Worm (Caenorhabditis elegans) whole organism, late embryonic: Measurements from ENCODE around the gene Y70C5B.2.
"Not testable (repeated sequence)": the region's sequence is repeated elsewhere in the genome, so short reads cannot be mapped to it uniquely, and the experiment has no call there.

Experiments
- ama-1 ChIP-seq: fragments of 150-350 bp; optimal IDR thresholded peaks from 2 replicates; lab custom pipeline; 2014
- elt-4 ChIP-seq: sonication (generic microtip); optimal IDR thresholded peaks from 2 replicates; lab custom pipeline; 2016; ENCODE audit warnings: missing genetic modification characterization, missing compliant biosample characterization
- fkh-10 ChIP-seq: fragments of 150-350 bp; optimal IDR thresholded peaks from 2 replicates; lab custom pipeline; 2014; ENCODE audit warnings: missing biosample characterization, missing genetic modification reagents, missing genetic modification characterization
- tbx-7 ChIP-seq: sonication (generic microtip); optimal IDR thresholded peaks from 2 replicates; lab custom pipeline; 2016; ENCODE audit warnings: missing genotype, missing genetic modification characterization, missing compliant biosample characterization
- unc-3 ChIP-seq, 2 experiments: fragments of 200-800 bp in 1 of 2; sonication (Bioruptor generic) in 1 of 2; sonication (generic microtip) in 1 of 2; conservative IDR thresholded peaks in 1 of 2; optimal IDR thresholded peaks in 1 of 2; 2 replicates each; pipeline versions ENCODE4 v1.3.6 to Lab custom; 2016 to 2022; ENCODE audit warnings: missing compliant biosample characterization in 2 of 2, missing genetic modification characterization in 2 of 2, missing genetic modification reagents in 1 of 2

- not testable (repeated sequence) for TF ChIP-seq unc-3 (GFP tag; conservative IDR thresholded peaks at IDR 0.05; lab: Robert Waterston, UW); unc-3 (tag; optimal IDR thresholded peaks at IDR 0.05; lab: Kevin White, UChicago); ama-1 (lab: Kevin White, UChicago); tbx-7 (tag; lab: Kevin White, UChicago); fkh-10; elt-4 (tag; lab: Kevin White, UChicago)
Observed at ce11 chrV:16649200-16649599, 11.5 kb downstream of the Y70C5B.2 start, which contains the start of gene W06G6.11.
